Fruit fly (Drosophila melanogaster) whole organism, prepupa: ENCODE results near the gene CNMa.

Experiments
- Blimp-1 ChIP-seq: fragments of 200-800 bp; sonication (Bioruptor generic); optimal IDR thresholded peaks from 3 replicates; lab custom pipeline; 2017; ENCODE audit warnings: missing biosample characterization, missing genetic modification characterization, mild to moderate bottlenecking, moderate library complexity, missing genetic modification reagents
- CG10631 ChIP-seq: fragments of 200-800 bp; sonication (Bioruptor generic); optimal IDR thresholded peaks from 2 replicates; lab custom pipeline; 2016; ENCODE audit warnings: missing biosample characterization, missing genetic modification characterization
- CG10669 ChIP-seq: fragments of 200-800 bp; sonication (Bioruptor generic); optimal IDR thresholded peaks from 3 replicates; lab custom pipeline; 2018; ENCODE audit warnings: missing biosample characterization, mild to moderate bottlenecking, missing genetic modification characterization, moderate library complexity
- CG11902 ChIP-seq: fragments of 200-800 bp; sonication (Bioruptor generic); optimal IDR thresholded peaks from 3 replicates; lab custom pipeline; 2016; ENCODE audit warnings: missing biosample characterization, missing genetic modification characterization
- CG15336 ChIP-seq: fragments of 200-800 bp; sonication (Bioruptor generic); IDR thresholded peaks from 2 replicates; pipeline ENCODE4 v1.3.6; 2022; ENCODE audit warnings: missing biosample characterization, missing genetic modification characterization
- CG1621 ChIP-seq: fragments of 200-800 bp; sonication (Bioruptor generic); optimal IDR thresholded peaks from 3 replicates; lab custom pipeline; 2018; ENCODE audit warnings: missing biosample characterization, mild to moderate bottlenecking, missing genetic modification characterization
- CG16779 ChIP-seq: fragments of 200-800 bp; sonication (Bioruptor generic); optimal IDR thresholded peaks from 3 replicates; lab custom pipeline; 2017; ENCODE audit warnings: missing biosample characterization, mild to moderate bottlenecking, missing genetic modification characterization
- CG3032 ChIP-seq: fragments of 200-800 bp; optimal IDR thresholded peaks from 2 replicates; lab custom pipeline; 2019; ENCODE audit warnings: missing biosample characterization, mild to moderate bottlenecking, missing genetic modification characterization, moderate library complexity
- CG32006 ChIP-seq: fragments of 200-800 bp; sonication (Bioruptor generic); optimal IDR thresholded peaks from 3 replicates; lab custom pipeline; 2017; ENCODE audit warnings: missing biosample characterization, mild to moderate bottlenecking, missing genetic modification characterization
- CG34406 ChIP-seq: fragments of 200-800 bp; sonication (Bioruptor generic); optimal IDR thresholded peaks from 3 replicates; lab custom pipeline; 2016; ENCODE audit warnings: missing biosample characterization, missing genetic modification characterization
- CG3919 ChIP-seq: fragments of 200-800 bp; sonication (Bioruptor generic); optimal IDR thresholded peaks from 3 replicates; lab custom pipeline; 2016; ENCODE audit warnings: missing biosample characterization, missing genetic modification characterization
- CG6163 ChIP-seq: fragments of 200-800 bp; sonication (Bioruptor generic); IDR thresholded peaks from 3 replicates; pipeline ENCODE4 v1.3.6; 2022; ENCODE audit warnings: missing biosample characterization, missing genetic modification characterization
- CG6276 ChIP-seq: fragments of 200-800 bp; sonication (Bioruptor generic); optimal IDR thresholded peaks from 2 replicates; lab custom pipeline; 2017; ENCODE audit warnings: missing biosample characterization, mild to moderate bottlenecking, missing genetic modification characterization
- CG6854 ChIP-seq: fragments of 200-800 bp; sonication (Bioruptor generic); optimal IDR thresholded peaks from 2 replicates; lab custom pipeline; 2017; ENCODE audit warnings: missing biosample characterization, mild to moderate bottlenecking, missing genetic modification characterization
- CG7368 ChIP-seq: fragments of 200-800 bp; sonication (Bioruptor generic); optimal IDR thresholded peaks from 3 replicates; lab custom pipeline; 2016; ENCODE audit warnings: missing biosample characterization, missing genetic modification characterization
- CG8119 ChIP-seq: fragments of 200-800 bp; sonication (Bioruptor generic); IDR thresholded peaks from 3 replicates; pipeline ENCODE4 v1.3.6; 2022; ENCODE audit warnings: missing biosample characterization, missing genetic modification characterization
- CG8632 ChIP-seq: fragments of 200-800 bp; sonication (Bioruptor generic); optimal IDR thresholded peaks from 3 replicates; lab custom pipeline; 2016; ENCODE audit warnings: missing biosample characterization, missing genetic modification characterization
- CG9139 ChIP-seq: fragments of 200-800 bp; sonication (Bioruptor generic); optimal IDR thresholded peaks from 3 replicates; lab custom pipeline; 2017; ENCODE audit warnings: missing biosample characterization, mild to moderate bottlenecking, missing genetic modification characterization
- Eip75B ChIP-seq: fragments of 200-800 bp; sonication (Bioruptor generic); optimal IDR thresholded peaks from 3 replicates; lab custom pipeline; 2016; ENCODE audit warnings: missing biosample characterization, missing genetic modification characterization
- Eip78C ChIP-seq: fragments of 200-800 bp; sonication (Bioruptor generic); peaks from one replicate; lab custom pipeline; 2016; ENCODE audit warnings: missing biosample characterization, missing genetic modification characterization
- Ets21C ChIP-seq: fragments of 200-800 bp; sonication (Bioruptor generic); optimal IDR thresholded peaks from 3 replicates; lab custom pipeline; 2016; ENCODE audit warnings: missing biosample characterization, missing genetic modification characterization
- Ets96B ChIP-seq: fragments of 200-800 bp; optimal IDR thresholded peaks from 2 replicates; lab custom pipeline; 2019; ENCODE audit warnings: missing biosample characterization, mild to moderate bottlenecking, missing genetic modification characterization, moderate library complexity
- Gug ChIP-seq: fragments of 200-800 bp; sonication (Bioruptor generic); IDR thresholded peaks from 2 replicates; pipeline ENCODE4 v1.3.6; 2022; ENCODE audit warnings: missing biosample characterization, missing genetic modification characterization
- Hr38 ChIP-seq: sonication (Bioruptor generic); optimal IDR thresholded peaks from 2 replicates; lab custom pipeline; 2016; ENCODE audit warnings: missing biosample characterization, missing genetic modification characterization
- Hr39 ChIP-seq: fragments of 200-800 bp; sonication (Bioruptor generic); optimal IDR thresholded peaks from 2 replicates; lab custom pipeline; 2016; ENCODE audit warnings: missing biosample characterization, missing genetic modification characterization
- Hr4 ChIP-seq: fragments of 200-800 bp; sonication (Bioruptor generic); optimal IDR thresholded peaks from 3 replicates; lab custom pipeline; 2016; ENCODE audit warnings: missing biosample characterization, missing genetic modification characterization
- Lpt ChIP-seq: fragments of 200-800 bp; sonication (Bioruptor generic); optimal IDR thresholded peaks from 3 replicates; lab custom pipeline; 2016; ENCODE audit warnings: missing biosample characterization, missing genetic modification characterization
- Met ChIP-seq: fragments of 200-800 bp; sonication (Bioruptor generic); optimal IDR thresholded peaks from 3 replicates; lab custom pipeline; 2016; ENCODE audit warnings: missing biosample characterization, missing genetic modification characterization
- Sox102F ChIP-seq: fragments of 200-800 bp; sonication (Bioruptor generic); optimal IDR thresholded peaks from 2 replicates; lab custom pipeline; 2016; ENCODE audit warnings: missing biosample characterization, mild to moderate bottlenecking, missing genetic modification characterization
- Sox15 ChIP-seq: fragments of 200-800 bp; sonication (Bioruptor generic); optimal IDR thresholded peaks from 3 replicates; lab custom pipeline; 2016; ENCODE audit warnings: missing biosample characterization, missing genetic modification characterization
- achi ChIP-seq: fragments of 200-800 bp; sonication (Bioruptor generic); optimal IDR thresholded peaks from 3 replicates; lab custom pipeline; 2016; ENCODE audit warnings: missing biosample characterization, missing genetic modification characterization
- acj6 ChIP-seq: fragments of 200-800 bp; sonication (Bioruptor generic); optimal IDR thresholded peaks from 3 replicates; lab custom pipeline; 2016; ENCODE audit warnings: missing biosample characterization, missing genetic modification characterization
- cyc ChIP-seq: fragments of 200-800 bp; sonication (Bioruptor generic); optimal IDR thresholded peaks from 3 replicates; lab custom pipeline; 2016; ENCODE audit warnings: missing biosample characterization, missing genetic modification characterization
- dac ChIP-seq: fragments of 200-800 bp; sonication (Bioruptor generic); optimal IDR thresholded peaks from 2 replicates; lab custom pipeline; 2017; ENCODE audit warnings: missing biosample characterization, mild to moderate bottlenecking, missing genetic modification characterization
- dsx ChIP-seq: fragments of 200-800 bp; optimal IDR thresholded peaks from 3 replicates; lab custom pipeline; 2019; ENCODE audit warnings: missing biosample characterization, mild to moderate bottlenecking, missing genetic modification characterization, moderate library complexity; ENCODE audit not compliant: poor library complexity, severe bottlenecking
- eg ChIP-seq: fragments of 200-800 bp; sonication (Bioruptor generic); IDR thresholded peaks from 3 replicates; pipeline ENCODE4 v1.3.6; 2022; ENCODE audit warnings: missing biosample characterization, missing genetic modification characterization
- esn ChIP-seq: fragments of 200-800 bp; sonication (Bioruptor generic); optimal IDR thresholded peaks from 2 replicates; lab custom pipeline; 2016; ENCODE audit warnings: missing biosample characterization, mild to moderate bottlenecking, missing genetic modification characterization, moderate library complexity
- fkh ChIP-seq: fragments of 200-800 bp; sonication (Bioruptor generic); optimal IDR thresholded peaks from 3 replicates; lab custom pipeline; 2017; ENCODE audit warnings: missing biosample characterization, mild to moderate bottlenecking, missing genetic modification characterization, moderate library complexity
- lz ChIP-seq: fragments of 200-800 bp; sonication (Bioruptor generic); optimal IDR thresholded peaks from 3 replicates; lab custom pipeline; 2016; ENCODE audit warnings: missing biosample characterization, missing genetic modification characterization
- net ChIP-seq: fragments of 200-800 bp; sonication (Bioruptor generic); optimal IDR thresholded peaks from 3 replicates; lab custom pipeline; 2016; ENCODE audit warnings: missing biosample characterization, missing genetic modification characterization
- pdm3 ChIP-seq: fragments of 200-800 bp; sonication (Bioruptor generic); optimal IDR thresholded peaks from 3 replicates; lab custom pipeline; 2016; ENCODE audit warnings: missing biosample characterization, missing genetic modification characterization
- ss ChIP-seq, 2 experiments: fragments of 200-800 bp; sonication (Bioruptor generic); optimal IDR thresholded peaks; 2 replicates in 1 of 2; 3 replicates in 1 of 2; lab custom pipeline; 2017 to 2018; ENCODE audit warnings: mild to moderate bottlenecking in 2 of 2, missing biosample characterization in 2 of 2, missing genetic modification characterization in 2 of 2, moderate library complexity in 1 of 2
- svp ChIP-seq: fragments of 200-800 bp; sonication (Bioruptor generic); peaks from one replicate; lab custom pipeline; 2016; ENCODE audit warnings: missing biosample characterization, missing genetic modification characterization
- topi ChIP-seq: fragments of 200-800 bp; sonication (Bioruptor generic); optimal IDR thresholded peaks from 3 replicates; lab custom pipeline; 2016; ENCODE audit warnings: missing biosample characterization, missing genetic modification characterization

CNMa gene

dm6 chr3L:1868841-1869240 is 13.4 kb upstream of the CNMa start (continued):
- TF ChIP-seq CG15336 (peak; percentile 36; the same call in 1 of the 2 replicates), CG8632 (peak; percentile 32), CG32006 (GFP tag; lab: Kevin White, UChicago) (no peak)

DNA sequence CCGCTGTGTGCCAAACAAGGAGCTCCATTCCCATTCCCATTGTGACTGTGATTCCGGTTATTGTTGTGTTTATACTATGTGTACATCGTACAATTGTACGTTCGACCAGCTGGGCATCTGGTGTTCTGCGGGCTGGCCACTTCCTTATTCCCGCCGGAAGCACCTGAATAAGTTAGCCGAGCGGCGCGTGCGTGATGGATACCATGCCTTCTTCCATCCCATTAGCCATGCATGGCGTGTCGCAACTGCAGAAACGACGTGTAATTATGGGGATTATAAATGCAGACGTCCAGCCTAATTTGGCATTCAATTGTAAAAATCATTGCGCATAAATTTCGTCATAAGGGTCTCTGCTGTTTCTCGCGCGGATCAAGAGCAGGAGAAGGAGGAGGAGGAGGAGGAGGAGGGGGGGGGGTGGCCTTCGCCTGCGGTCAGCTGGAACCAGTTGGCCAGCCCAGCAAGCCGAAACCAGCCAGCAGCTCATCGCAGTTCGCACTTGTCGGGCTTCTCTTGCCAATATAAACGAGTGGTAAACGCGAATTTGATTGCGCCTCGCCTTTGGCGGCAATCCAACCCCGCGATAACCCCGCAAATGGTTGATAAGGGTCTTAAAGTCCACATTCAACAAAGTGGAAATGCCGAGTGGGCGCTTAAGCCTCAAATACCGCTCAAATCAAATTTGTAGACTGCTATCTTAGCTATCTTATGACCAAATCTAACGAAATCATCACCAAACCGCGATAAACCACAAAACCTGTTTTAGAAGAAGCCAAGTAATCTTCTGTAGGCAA is 10.8 kb upstream of the CNMa start:
- peak; percentile 96 for TF ChIP-seq svp (GFP tag; lab: Kevin White, UChicago)
- no peak for TF ChIP-seq Gug
- TF ChIP-seq CG15336 = peak; percentile 11; the same call in 1 of the 2 replicates
- peak; percentile 23 for TF ChIP-seq CG16779 (tag; lab: Kevin White, UChicago)
- TF ChIP-seq CG8119 (GFP tag; lab: Robert Waterston, UW) = 0 out of 3 replicates have a peak, but pooled peaks have one; percentile 17
- no peak for TF ChIP-seq CG3032 (tag; lab: Kevin White, UChicago)
- peak; percentile 69 for TF ChIP-seq CG6854 (GFP tag; lab: Kevin White, UChicago)
- TF ChIP-seq CG6276 (GFP tag; lab: Kevin White, UChicago) = peak; percentile 55
- peak; percentile 3 for TF ChIP-seq CG1621 (tag; lab: Kevin White, UChicago)
- peak; percentile 9 for TF ChIP-seq CG7368 (GFP tag; lab: Kevin White, UChicago)
- TF ChIP-seq ss (GFP tag; optimal IDR thresholded peaks at IDR 0.05; lab: Kevin White, UChicago) = peak; percentile 31 to 38
- no peak for TF ChIP-seq Sox102F
- TF ChIP-seq, all 60 proteins: peak for 9

DNA sequence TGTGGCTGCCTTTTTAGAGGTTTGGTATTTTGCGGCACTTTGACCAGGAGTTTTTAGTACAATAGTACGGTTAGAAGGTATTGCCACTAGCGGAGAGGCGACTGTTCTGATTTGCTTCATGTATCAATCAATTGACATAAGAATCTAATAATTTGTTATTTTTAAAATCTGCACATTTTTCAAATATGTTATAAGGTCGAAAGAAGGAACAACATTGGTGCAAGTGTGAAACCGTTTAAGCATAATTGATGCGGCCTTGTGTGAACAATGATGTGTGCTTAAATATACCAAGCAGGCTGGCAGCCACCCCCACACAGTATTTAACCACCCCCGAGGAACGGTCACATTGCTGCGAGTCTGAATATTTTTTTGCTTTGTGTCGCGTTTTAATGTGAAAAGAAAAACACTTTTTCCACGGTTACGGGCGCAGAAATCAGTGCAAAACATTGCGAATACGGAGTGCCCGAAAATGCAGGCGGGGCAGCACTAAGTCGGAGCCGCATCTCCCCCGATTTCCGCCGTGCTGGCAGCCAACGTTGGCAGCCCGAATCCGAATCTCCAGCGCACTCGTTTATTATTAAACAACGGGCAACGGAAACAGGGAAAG is 9.8 kb upstream of the CNMa start, which contains the start of the genes HBS1 and CG12025:
Gene HBS1 (minus strand): TSS at position 120 of the 607 bp plus-strand sequence.
Gene CG12025 (plus strand): TSS at position 310 of the 607 bp plus-strand sequence.
- TF ChIP-seq CG6163 (GFP tag; lab: Robert Waterston, UW) (0 out of 3 replicates have a peak, but pooled peaks have one; percentile 56), CG34406 (GFP tag; lab: Kevin White, UChicago) (no peak), CG16779 (tag; lab: Kevin White, UChicago) (no peak), dac (peak; percentile 30), Eip78C (GFP tag; lab: Kevin White, UChicago) (peak; percentile 72), Eip75B (GFP tag; lab: Kevin White, UChicago) (peak; percentile 43), lz (GFP tag; lab: Kevin White, UChicago) (peak; percentile 52), CG10631 (GFP tag; lab: Kevin White, UChicago) (no peak), acj6 (peak; percentile 28), Blimp-1 (no peak), Sox15 (GFP tag; lab: Kevin White, UChicago) (peak; percentile 46), achi (GFP tag; lab: Kevin White, UChicago) (peak; percentile 24), CG11902 (GFP tag; lab: Kevin White, UChicago) (peak; percentile 34), Met (GFP tag; lab: Kevin White, UChicago) (no peak), dsx (GFP tag; lab: Kevin White, UChicago) (peak; percentile 2), CG15336 (0 out of 2 replicates have a peak, but pooled peaks have one; percentile 28), ss (GFP tag; optimal IDR thresholded peaks at IDR 0.05; lab: Kevin White, UChicago) (peak in 1 of 2 experiments; percentile 8), CG3032 (tag; lab: Kevin White, UChicago) (peak; percentile 69), CG8119 (GFP tag; lab: Robert Waterston, UW) (no peak), Lpt (GFP tag; lab: Kevin White, UChicago) (peak; percentile 34), CG10669 (peak; percentile 30), Ets96B (tag; lab: Kevin White, UChicago) (peak; percentile 30), CG32006 (GFP tag; lab: Kevin White, UChicago) (peak; percentile 51), Hr39 (peak; percentile 73), esn (GFP tag; lab: Kevin White, UChicago) (peak; percentile 55), CG9139 (GFP tag; lab: Kevin White, UChicago) (no peak), Gug (peak; percentile 40; the same call in 1 of the 2 replicates), Ets21C (GFP tag; lab: Kevin White, UChicago) (peak; percentile 50), CG7368 (GFP tag; lab: Kevin White, UChicago) (no peak), fkh (GFP tag; lab: Kevin White, UChicago) (no peak), CG6854 (GFP tag; lab: Kevin White, UChicago) (peak; percentile 19), eg (GFP tag; lab: Robert Waterston, UW) (peak; percentile 71; the same call in 1 of the 3 replicates), pdm3 (GFP tag; lab: Kevin White, UChicago) (no peak), svp (GFP tag; lab: Kevin White, UChicago) (peak; percentile 88), CG3919 (GFP tag; lab: Kevin White, UChicago) (peak; percentile 41), cyc (peak; percentile 70), net (GFP tag; lab: Kevin White, UChicago) (no peak), topi (peak; percentile 40), Hr38 (GFP tag; lab: Kevin White, UChicago) (no peak), Hr4 (GFP tag; lab: Kevin White, UChicago) (peak; percentile 56)
